Worm (Caenorhabditis elegans) whole organism, L4 larva: Measurements from ENCODE around the gene C45H4.14.
A peak's percentile ranks its signal among the peaks of the same experiment; 100 is the strongest.
"Not testable (repeated sequence)": the region's sequence is repeated elsewhere in the genome, so short reads cannot be mapped to it uniquely, and the experiment has no call there.

Source experiments
- F26F4.8 ChIP-seq: fragments of 200-800 bp; sonication (Bioruptor generic); conservative IDR thresholded peaks from 2 replicates; pipeline ENCODE4 v1.3.6; 2022; ENCODE audit warnings: missing genetic modification characterization, missing compliant biosample characterization
- F44E2.7 ChIP-seq: fragments of 200-800 bp; sonication (Bioruptor generic); IDR thresholded peaks from 2 replicates; pipeline ENCODE4 v2.1.2; 2022; ENCODE audit warnings: missing genetic modification characterization, missing compliant biosample characterization
- Y105C5A.15 ChIP-seq: fragments of 200-800 bp; sonication (Bioruptor generic); IDR thresholded peaks from 2 replicates; pipeline ENCODE4 v1.3.6; 2022; ENCODE audit warnings: missing genetic modification characterization, missing compliant biosample characterization
- Y48G9A.11 ChIP-seq: fragments of 200-800 bp; sonication (Bioruptor generic); IDR thresholded peaks from 2 replicates; pipeline ENCODE4 v1.3.6; 2022; ENCODE audit warnings: missing genetic modification reagents, missing genetic modification characterization, missing compliant biosample characterization
- aha-1 ChIP-seq: fragments of 150-350 bp; peaks from one replicate; lab custom pipeline; 2014; ENCODE audit warnings: missing biosample characterization, missing genetic modification characterization
- arid-1 ChIP-seq: fragments of 200-800 bp; sonication (Bioruptor generic); conservative IDR thresholded peaks from 2 replicates; pipeline ENCODE4 v1.3.6; 2022; ENCODE audit warnings: missing genetic modification reagents, missing genetic modification characterization, missing compliant biosample characterization
- ceh-28 ChIP-seq: fragments of 150-350 bp; optimal IDR thresholded peaks from 2 replicates; lab custom pipeline; 2014; ENCODE audit warnings: missing biosample characterization, missing genetic modification reagents, missing genetic modification characterization
- ceh-62 ChIP-seq: sonication (generic microtip); optimal IDR thresholded peaks from 2 replicates; lab custom pipeline; 2017; ENCODE audit warnings: missing biosample characterization, missing genetic modification characterization
- cey-2 ChIP-seq: sonication (generic microtip); optimal IDR thresholded peaks from 3 replicates; lab custom pipeline; 2017; ENCODE audit warnings: missing genetic modification characterization, mild to moderate bottlenecking, missing compliant biosample characterization, antibody characterized with exemption, borderline replicate concordance; ENCODE audit not compliant: insufficient read depth
- dpl-1 ChIP-seq: fragments of 150-350 bp; optimal IDR thresholded peaks from 2 replicates; lab custom pipeline; 2014; ENCODE audit warnings: missing biosample characterization, missing genetic modification reagents, missing genetic modification characterization
- duxl-1 ChIP-seq: sonication (generic microtip); optimal IDR thresholded peaks from 2 replicates; lab custom pipeline; 2016; ENCODE audit warnings: mild to moderate bottlenecking, missing genetic modification characterization, moderate library complexity, missing compliant biosample characterization; ENCODE audit not compliant: poor library complexity
- fos-1 ChIP-seq: fragments of 150-350 bp; optimal IDR thresholded peaks from 2 replicates; lab custom pipeline; 2014; ENCODE audit warnings: missing biosample characterization, missing genetic modification characterization
- hif-1 ChIP-seq, 2 experiments: sonication (generic microtip); optimal IDR thresholded peaks; 2 replicates each; lab custom pipeline; 2016 to 2017; ENCODE audit warnings: missing compliant biosample characterization in 2 of 2, missing genetic modification characterization in 2 of 2, missing genetic modification reagents in 2 of 2, missing genotype in 2 of 2, mild to moderate bottlenecking in 1 of 2
- hmg-1.1 ChIP-seq: fragments of 200-800 bp; sonication (Bioruptor generic); IDR thresholded peaks from 2 replicates; pipeline ENCODE4 v1.3.6; 2022; ENCODE audit warnings: missing genetic modification reagents, missing genetic modification characterization, missing compliant biosample characterization
- jun-1 ChIP-seq: fragments of 150-350 bp; optimal IDR thresholded peaks from 2 replicates; lab custom pipeline; 2014; ENCODE audit warnings: missing biosample characterization, missing genetic modification reagents, missing genetic modification characterization
- lin-29 ChIP-seq: fragments of 200-800 bp; sonication (Bioruptor generic); IDR thresholded peaks from 2 replicates; pipeline ENCODE4 v1.3.6; 2022; ENCODE audit warnings: missing genetic modification reagents, missing genetic modification characterization, missing compliant biosample characterization
- lin-39 ChIP-seq: fragments of 150-350 bp; optimal IDR thresholded peaks from 2 replicates; lab custom pipeline; 2014; ENCODE audit warnings: missing biosample characterization, missing genetic modification reagents, missing genetic modification characterization
- lir-3 ChIP-seq: sonication (generic microtip); optimal IDR thresholded peaks from 2 replicates; lab custom pipeline; 2016; ENCODE audit warnings: mild to moderate bottlenecking, missing genetic modification characterization, missing compliant biosample characterization
- madf-5 ChIP-seq, 2 experiments: fragments of 200-800 bp; sonication (Bioruptor generic); IDR thresholded peaks; 2 replicates each; pipeline ENCODE4 v1.3.6; 2022; ENCODE audit warnings: missing compliant biosample characterization in 2 of 2, missing genetic modification characterization in 2 of 2
- nhr-102 ChIP-seq: sonication (generic microtip); optimal IDR thresholded peaks from 2 replicates; lab custom pipeline; 2016; ENCODE audit warnings: mild to moderate bottlenecking, missing genetic modification characterization, moderate library complexity, missing compliant biosample characterization
- nhr-11 ChIP-seq: fragments of 150-350 bp; optimal IDR thresholded peaks from 2 replicates; lab custom pipeline; 2014; ENCODE audit warnings: missing biosample characterization, missing genetic modification characterization
- nhr-28 ChIP-seq: fragments of 150-350 bp; optimal IDR thresholded peaks from 2 replicates; lab custom pipeline; 2014; ENCODE audit warnings: missing biosample characterization, missing genetic modification characterization
- nhr-6 ChIP-seq: fragments of 150-350 bp; optimal IDR thresholded peaks from 2 replicates; lab custom pipeline; 2014; ENCODE audit warnings: missing biosample characterization, missing genetic modification characterization
- php-3 ChIP-seq: fragments of 200-800 bp; sonication (Bioruptor generic); IDR thresholded peaks from 2 replicates; pipeline ENCODE4 v1.3.6; 2022; ENCODE audit warnings: missing genetic modification reagents, missing genetic modification characterization, missing compliant biosample characterization
- rbr-2 ChIP-seq: sonication (generic microtip); optimal IDR thresholded peaks from 2 replicates; lab custom pipeline; 2016; ENCODE audit warnings: missing genotype, missing genetic modification characterization, missing compliant biosample characterization
- sdz-12 ChIP-seq: fragments of 200-800 bp; sonication (Bioruptor generic); optimal IDR thresholded peaks from 2 replicates; lab custom pipeline; 2018; ENCODE audit warnings: mild to moderate bottlenecking, missing genetic modification characterization, missing compliant biosample characterization
- set-16 ChIP-seq: fragments of 200-800 bp; sonication (Bioruptor generic); IDR thresholded peaks from 2 replicates; pipeline ENCODE4 v1.3.6; 2022; ENCODE audit warnings: missing genetic modification reagents, missing genetic modification characterization, missing compliant biosample characterization
- skn-1 ChIP-seq: fragments of 150-350 bp; optimal IDR thresholded peaks from 2 replicates; lab custom pipeline; 2014; ENCODE audit warnings: missing biosample characterization, missing genetic modification characterization
- snpc-4 ChIP-seq: fragments of 150-350 bp; optimal IDR thresholded peaks from 2 replicates; lab custom pipeline; 2014; ENCODE audit warnings: missing biosample characterization, missing genetic modification characterization
- spr-3 ChIP-seq: fragments of 200-800 bp; sonication (Bioruptor generic); optimal IDR thresholded peaks from 2 replicates; lab custom pipeline; 2018; ENCODE audit warnings: mild to moderate bottlenecking, missing genetic modification characterization, missing compliant biosample characterization
- tra-1 ChIP-seq: fragments of 200-800 bp; sonication (Bioruptor generic); IDR thresholded peaks from 2 replicates; pipeline ENCODE4 v1.3.6; 2022; ENCODE audit warnings: missing genetic modification reagents, missing genetic modification characterization, missing compliant biosample characterization
- unc-62 ChIP-seq, 3 experiments: fragments of 150-350 bp in 1 of 3; sonication (generic microtip); optimal IDR thresholded peaks in 2 of 3; peaks in 1 of 3; 1 replicate in 1 of 3; 2 replicates in 2 of 3; lab custom pipeline; 2014 to 2017; ENCODE audit warnings: missing biosample characterization in 3 of 3, missing genetic modification characterization in 3 of 3, missing genetic modification reagents in 3 of 3, missing genotype in 1 of 3
- ztf-11 ChIP-seq: fragments of 150-350 bp; optimal IDR thresholded peaks from 2 replicates; lab custom pipeline; 2014; ENCODE audit warnings: missing biosample characterization, missing genetic modification characterization
- ztf-7 ChIP-seq: fragments of 150-350 bp; optimal IDR thresholded peaks from 2 replicates; lab custom pipeline; 2014; ENCODE audit warnings: missing biosample characterization, missing genetic modification characterization

Gene C45H4.14

DNA sequence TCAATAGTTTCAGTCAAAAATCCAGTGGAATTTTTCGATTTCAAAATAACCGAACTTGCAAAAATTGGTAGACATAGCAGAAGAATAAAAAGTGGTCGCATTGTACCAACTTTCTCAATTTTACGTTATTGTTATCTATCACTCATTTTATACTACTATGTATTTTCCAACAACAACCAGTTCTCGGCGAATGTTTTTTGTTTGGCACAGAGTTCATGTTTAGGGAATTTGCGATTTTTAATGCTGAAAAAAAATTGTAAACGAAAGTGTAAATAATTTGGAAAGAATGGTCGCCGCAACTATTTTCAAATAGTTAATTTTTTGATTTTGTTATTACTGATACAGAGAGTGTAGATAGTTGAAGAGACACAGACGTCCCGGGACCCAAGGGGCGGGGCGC is 9.8 kb downstream of the C45H4.14 start, which contains the start of gene C45H4.21:
Gene C45H4.21 (minus strand): TSS at position 101 of the 400 bp plus-strand sequence.
- TF ChIP-seq lir-3 (tag; lab: Kevin White, UChicago) (no peak), sdz-12 (GFP tag; lab: Kevin White, UChicago) (no peak), hmg-1.1 (GFP tag; lab: Robert Waterston, UW) (no peak), F26F4.8 (GFP tag; lab: Robert Waterston, UW) (no peak), php-3 (GFP tag; lab: Robert Waterston, UW) (no peak), fos-1 (no peak), nhr-6 (no peak), duxl-1 (tag; lab: Kevin White, UChicago) (no peak)
- TF ChIP-seq, all 104 proteins: peak for 0

DNA sequence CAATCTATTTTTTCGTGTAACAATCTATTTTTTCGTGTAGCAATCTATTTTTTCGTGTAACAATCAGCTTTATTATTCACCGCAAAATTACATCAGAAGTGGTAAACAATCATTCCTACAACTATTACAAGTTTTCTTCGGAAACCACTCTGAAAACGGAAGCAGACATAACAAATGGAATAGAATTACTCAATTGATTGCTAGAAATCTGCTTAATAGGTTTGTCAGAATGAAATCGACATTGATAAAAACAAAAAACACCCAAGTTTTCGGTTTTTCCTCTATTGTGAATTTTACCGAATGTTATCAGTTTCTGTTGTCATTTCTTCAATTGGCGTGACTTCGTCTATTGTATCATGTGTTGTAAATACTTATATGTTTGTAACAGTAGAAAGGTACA is 12.4 kb downstream of the C45H4.14 start, which contains the start of gene srbc-20:
Gene srbc-20 (plus strand): TSS at position 301 of the 400 bp plus-strand sequence.
- TF ChIP-seq ceh-28 (tag; lab: Kevin White, UChicago) (no peak), Y105C5A.15 (GFP tag; lab: Robert Waterston, UW) (no peak), F26F4.8 (GFP tag; lab: Robert Waterston, UW) (no peak)

ce11 chrV:2146044-2146443 is 13.2 kb downstream of the C45H4.14 start, which contains the start of gene str-52:
Gene str-52 (minus strand): TSS chrV:2146144.
- TF ChIP-seq ztf-7 (tag; lab: Kevin White, UChicago) (no peak), rbr-2 (tag; lab: Kevin White, UChicago) (no peak), tra-1 (GFP tag; lab: Robert Waterston, UW) (no peak), skn-1 (tag; lab: Kevin White, UChicago) (no peak), lin-29 (no peak), nhr-102 (tag; lab: Kevin White, UChicago) (no peak), spr-3 (no peak), Y48G9A.11 (GFP tag; lab: Robert Waterston, UW) (no peak), F44E2.7 (GFP tag; lab: Robert Waterston, UW) (no peak), cey-2 (tag; lab: Kevin White, UChicago) (no peak), jun-1 (tag; lab: Kevin White, UChicago) (no peak), snpc-4 (tag; lab: Kevin White, UChicago) (no peak), lin-39 (tag; lab: Kevin White, UChicago) (no peak)

- TF ChIP-seq dpl-1 (GFP tag; lab: Kevin White, UChicago); set-16 (GFP tag; lab: Robert Waterston, UW); rbr-2 (tag; lab: Kevin White, UChicago): not testable (repeated sequence)
- TF ChIP-seq, all 104 proteins: peak for 0; not testable (repeated sequence) for 104
Observed at ce11 chrV:2144408-2144807, 14.8 kb downstream of the C45H4.14 start, which contains the start of gene F22F7.12. Gene F22F7.12 (minus strand): TSS chrV:2144508.

DNA sequence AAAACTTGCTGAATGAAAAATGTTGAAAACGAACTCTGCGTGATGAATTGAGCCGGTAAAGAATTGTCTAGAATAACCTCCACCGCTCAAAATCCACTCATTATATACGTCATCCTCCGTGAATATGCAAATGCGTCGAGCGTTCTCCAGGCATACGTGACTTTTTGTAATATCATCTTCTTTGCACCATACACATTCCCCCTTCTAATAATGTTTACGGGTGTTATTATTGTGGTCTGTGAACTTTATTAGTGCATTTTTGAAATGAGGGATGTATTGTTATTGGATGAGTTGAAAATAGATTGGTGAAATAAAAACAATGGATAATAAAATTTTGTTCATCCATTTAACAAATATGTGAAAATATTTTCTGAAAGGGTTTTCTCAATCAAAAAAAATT is 19.3 kb downstream of the C45H4.14 start, which contains the start of gene F22F7.7:
Gene F22F7.7 (minus strand): TSS at position 125 of the 400 bp plus-strand sequence.
- TF ChIP-seq aha-1 (tag; lab: Kevin White, UChicago) (peak; percentile 94), ztf-11 (no peak), hif-1 (tag; optimal IDR thresholded peaks at IDR 0.05; lab: Kevin White, UChicago) (peak in 1 of 2 experiments; percentile 69)

ce11 chrV:2138287-2138686 is 20.9 kb downstream of the C45H4.14 start:
- peak in 1 of 2 experiments; percentile 42 for TF ChIP-seq unc-62 (GFP tag; optimal IDR thresholded peaks at IDR 0.05 in 1 of 2; lab: Kevin White, UChicago)
- no peak for TF ChIP-seq unc-62 (tag; optimal IDR thresholded peaks at IDR 0.05; lab: Kevin White, UChicago)
- TF ChIP-seq arid-1 (GFP tag; lab: Robert Waterston, UW): no peak
- no peak for TF ChIP-seq madf-5 (GFP tag; IDR thresholded peaks at IDR 0.05; lab: Robert Waterston, UW)
- TF ChIP-seq nhr-28 (tag; lab: Kevin White, UChicago): peak; percentile 12
- no peak for TF ChIP-seq ceh-62 (tag; lab: Kevin White, UChicago)
- peak; percentile 43 for TF ChIP-seq nhr-11
